Fruit fly (Drosophila melanogaster): ENCODE measurements around the gene Pcyt1.

Gene Pcyt1

dm6 chr3L:1545693-1546329 lies at the start of gene Pcyt1, which contains the start of gene CG32313:
TSS of gene Pcyt1 (plus strand) at chr3L:1546092.
TSS of gene CG32313 (minus strand) at chr3L:1545743.
- no peak for TF ChIP-seq cyc (GFP tag; optimal IDR thresholded peaks at IDR 0.05)
- TF ChIP-seq fd59A (GFP tag; optimal IDR thresholded peaks at IDR 0.05): no peak
- no peak for TF ChIP-seq topi (GFP tag; optimal IDR thresholded peaks at IDR 0.05)
- no peak for TF ChIP-seq Met (GFP tag; optimal IDR thresholded peaks at IDR 0.05)
- TF ChIP-seq Eip93F (GFP tag; optimal IDR thresholded peaks at IDR 0.05): peak; percentile 31
- no peak for TF ChIP-seq CG10669 (GFP tag; optimal IDR thresholded peaks at IDR 0.05)
- TF ChIP-seq CG6854 (GFP tag; optimal IDR thresholded peaks at IDR 0.05): peak; percentile 46
- peak; percentile 28 for TF ChIP-seq Sox14 (GFP tag; optimal IDR thresholded peaks at IDR 0.05)
- no peak for TF ChIP-seq CG15336 (GFP tag; IDR thresholded peaks at IDR 0.05)
- TF ChIP-seq CG6808 (GFP tag; optimal IDR thresholded peaks at IDR 0.05): no peak
- no peak for TF ChIP-seq Hr4 (GFP tag; optimal IDR thresholded peaks at IDR 0.05)
- TF ChIP-seq Eip78C (GFP tag): peak; percentile 67
- TF ChIP-seq Sox102F (GFP tag; optimal IDR thresholded peaks at IDR 0.05): peak; percentile 15
- TF ChIP-seq svp (GFP tag): peak; percentile 79
- peak; percentile 24 for TF ChIP-seq esn (GFP tag; optimal IDR thresholded peaks at IDR 0.05)

dm6 chr3L:1496408-1496807 lies 49.5 kb upstream of the Pcyt1 start, which contains the start of gene CG12084:
TSS of gene CG12084 (minus strand) at chr3L:1496643.
- TF ChIP-seq CG9139 (GFP tag; optimal IDR thresholded peaks at IDR 0.05) (no peak), Sox14 (GFP tag; optimal IDR thresholded peaks at IDR 0.05) (peak; percentile 82)

dm6 chr3L:1502086-1502893 lies 43.6 kb upstream of the Pcyt1 start, which contains the start of the genes hfp and Psa:
TSS of gene hfp (minus strand) at chr3L:1502590.
TSS of gene Psa (plus strand) at chr3L:1502843.
- TF ChIP-seq net (GFP tag; optimal IDR thresholded peaks at IDR 0.05): no peak
- TF ChIP-seq svp (GFP tag): peak; percentile 85
- TF ChIP-seq CG9139 (GFP tag; optimal IDR thresholded peaks at IDR 0.05): no peak
- no peak for TF ChIP-seq CG6808 (GFP tag; optimal IDR thresholded peaks at IDR 0.05)
- TF ChIP-seq Hr39 (GFP tag; optimal IDR thresholded peaks at IDR 0.05): no peak
- no peak for TF ChIP-seq CG6276 (GFP tag; optimal IDR thresholded peaks at IDR 0.05)
- no peak for TF ChIP-seq CG4318 (GFP tag; optimal IDR thresholded peaks at IDR 0.05)
- TF ChIP-seq fkh (GFP tag; optimal IDR thresholded peaks at IDR 0.05): peak; percentile 46
- no peak for TF ChIP-seq pdm3 (GFP tag; optimal IDR thresholded peaks at IDR 0.05)
- TF ChIP-seq CG11294 (GFP tag; IDR thresholded peaks at IDR 0.05): no peak
- no peak for TF ChIP-seq Eip75B (GFP tag; optimal IDR thresholded peaks at IDR 0.05)
- no peak for TF ChIP-seq CG1621 (tag; optimal IDR thresholded peaks at IDR 0.05)

dm6 chr3L:1515820-1516540 lies 29.9 kb upstream of the Pcyt1 start:
- peak; percentile 48 for TF ChIP-seq CG7368 (GFP tag; optimal IDR thresholded peaks at IDR 0.05)
- peak; percentile 67 for TF ChIP-seq esn (GFP tag; optimal IDR thresholded peaks at IDR 0.05)
- peak; percentile 47 for TF ChIP-seq lz (GFP tag; optimal IDR thresholded peaks at IDR 0.05)
- no peak for TF ChIP-seq CG1621 (tag; optimal IDR thresholded peaks at IDR 0.05)
- TF ChIP-seq dsx (GFP tag; optimal IDR thresholded peaks at IDR 0.05; ENCODE audit: poor library complexity, severe bottlenecking): peak; percentile 35
- peak; percentile 70 for TF ChIP-seq Sox14 (GFP tag; optimal IDR thresholded peaks at IDR 0.05)
- TF ChIP-seq CG16779 (tag; optimal IDR thresholded peaks at IDR 0.05): no peak
- peak; percentile 46 for TF ChIP-seq CG6792 (GFP tag; optimal IDR thresholded peaks at IDR 0.05)
- peak; percentile 27 for TF ChIP-seq CG8632 (GFP tag; optimal IDR thresholded peaks at IDR 0.05)
- TF ChIP-seq fd59A (GFP tag; optimal IDR thresholded peaks at IDR 0.05): peak; percentile 39
- peak; percentile 49 for TF ChIP-seq topi (GFP tag; optimal IDR thresholded peaks at IDR 0.05)
- TF ChIP-seq salr (GFP tag; optimal IDR thresholded peaks at IDR 0.05): peak in 1 of 2 experiments; percentile 75
- TF ChIP-seq CG11294 (GFP tag; IDR thresholded peaks at IDR 0.05): peak; percentile 46; the same call in 1 of the 2 replicates
- peak; percentile 53 for TF ChIP-seq Smox (GFP tag; optimal IDR thresholded peaks at IDR 0.05)
- TF ChIP-seq Eip75B (GFP tag; optimal IDR thresholded peaks at IDR 0.05): peak; percentile 50
- TF ChIP-seq eg (GFP tag; IDR thresholded peaks at IDR 0.05): peak; percentile 82
- peak; percentile 65 for TF ChIP-seq net (GFP tag; optimal IDR thresholded peaks at IDR 0.05)
- TF ChIP-seq ss (GFP tag; optimal IDR thresholded peaks at IDR 0.05): peak in 1 of 2 experiments; percentile 24
- TF ChIP-seq Hr39 (GFP tag; optimal IDR thresholded peaks at IDR 0.05): peak; percentile 69
- peak; percentile 60 for TF ChIP-seq svp (GFP tag)
- TF ChIP-seq CG32006 (GFP tag; optimal IDR thresholded peaks at IDR 0.05): peak; percentile 94
- peak; percentile 35 for TF ChIP-seq Ets96B (tag; optimal IDR thresholded peaks at IDR 0.05)
- TF ChIP-seq achi (GFP tag; optimal IDR thresholded peaks at IDR 0.05): peak; percentile 73
- peak; percentile 68 for TF ChIP-seq Lpt (GFP tag; optimal IDR thresholded peaks at IDR 0.05)
- TF ChIP-seq CG6276 (GFP tag; optimal IDR thresholded peaks at IDR 0.05): peak; percentile 83
- no peak for TF ChIP-seq CG8319 (GFP tag; optimal IDR thresholded peaks at IDR 0.05)

All from whole organism, prepupa.